Fruit fly (Drosophila melanogaster): ENCODE data around the gene Es2.

Gene Es2

DNA sequence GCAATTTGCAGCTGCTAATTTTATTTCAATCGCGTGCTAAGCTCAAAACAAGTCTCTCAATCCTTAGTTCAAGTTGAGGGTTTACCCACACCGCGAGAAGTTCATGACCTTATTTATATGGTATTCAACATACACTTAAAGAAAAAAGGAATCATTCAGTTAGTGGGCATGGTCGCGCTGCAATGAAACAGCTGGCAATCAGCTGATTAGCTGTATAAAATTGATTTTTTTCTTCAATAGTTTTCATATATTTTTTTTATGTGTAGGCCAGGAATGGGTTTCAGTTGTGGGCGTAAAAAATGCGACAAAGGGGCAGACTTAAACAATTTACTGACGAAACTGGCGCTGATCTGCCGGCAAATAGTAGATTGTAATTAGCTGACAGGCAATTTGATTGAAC is 37.9 kb downstream of the Es2 start (continued):
- no peak; the same call in 1 of the 2 replicates for TF ChIP-seq vvl (GFP tag; IDR thresholded peaks at IDR 0.05)
- no peak for TF ChIP-seq D (optimal IDR thresholded peaks at IDR 0.05)
- TF ChIP-seq D (GFP tag; optimal IDR thresholded peaks at IDR 0.05), result no peak
- TF ChIP-seq PHDP (tag; optimal IDR thresholded peaks at IDR 0.05), result no peak
- TF ChIP-seq CG3407 (GFP tag; optimal IDR thresholded peaks at IDR 0.05), result no peak
- TF ChIP-seq Fer3 (tag; optimal IDR thresholded peaks at IDR 0.05), result no peak
- TF ChIP-seq dpn (GFP tag; optimal IDR thresholded peaks at IDR 0.05), result peak; percentile 7 to 9
- TF ChIP-seq Dek (tag; optimal IDR thresholded peaks at IDR 0.05), result no peak
- TF ChIP-seq hkb (optimal IDR thresholded peaks at IDR 0.05), result no peak
- TF ChIP-seq hkb (GFP tag; IDR thresholded peaks at IDR 0.05), result 0 out of 2 replicates have a peak, but pooled peaks have one; percentile 19
- TF ChIP-seq dysf (GFP tag; IDR thresholded peaks at IDR 0.05), result 0 out of 3 replicates have a peak, but pooled peaks have one; percentile 29
- TF ChIP-seq gem (tag; optimal IDR thresholded peaks at IDR 0.05), result peak; percentile 12
- TF ChIP-seq hb (GFP tag; IDR thresholded peaks at IDR 0.05; ENCODE audit: partially characterized antibody), result no peak
- no peak for TF ChIP-seq Bdp1 (GFP tag; optimal IDR thresholded peaks at IDR 0.05)
- TF ChIP-seq CG2120 (GFP tag; optimal IDR thresholded peaks at IDR 0.05), result peak; percentile 29
- TF ChIP-seq Dip3 (GFP tag; optimal IDR thresholded peaks at IDR 0.05), result no peak
- TF ChIP-seq Taf1 (GFP tag; IDR thresholded peaks at IDR 0.05), result no peak
- no peak for TF ChIP-seq hth (optimal IDR thresholded peaks at IDR 0.05)
- TF ChIP-seq kah (GFP tag; optimal IDR thresholded peaks at IDR 0.05), result no peak
- TF ChIP-seq dmrt99B (tag; optimal IDR thresholded peaks at IDR 0.05), result peak; percentile 14
- TF ChIP-seq Lpt (GFP tag; optimal IDR thresholded peaks at IDR 0.05), result no peak
- no peak for TF ChIP-seq Scr (GFP tag; IDR thresholded peaks at IDR 0.05; ENCODE audit: partially characterized antibody)
- no peak for TF ChIP-seq TFAM (GFP tag; optimal IDR thresholded peaks at IDR 0.05)
- no peak for TF ChIP-seq Dad (GFP tag; optimal IDR thresholded peaks at IDR 0.05)
- TF ChIP-seq CG13894 (tag; optimal IDR thresholded peaks at IDR 0.05), result no peak
- TF ChIP-seq bab2 (GFP tag; optimal IDR thresholded peaks at IDR 0.05), result peak; percentile 3
- no peak for TF ChIP-seq MESR4 (GFP tag; optimal IDR thresholded peaks at IDR 0.05)
- no peak for TF ChIP-seq sim (GFP tag; IDR thresholded peaks at IDR 0.05)
- TF ChIP-seq CG7786 (GFP tag; optimal IDR thresholded peaks at IDR 0.05), result peak; percentile 4
- no peak for TF ChIP-seq prd (optimal IDR thresholded peaks at IDR 0.05)
- peak; percentile 32; the same call in 1 of the 3 replicates for TF ChIP-seq prd (GFP tag; IDR thresholded peaks at IDR 0.05)
- TF ChIP-seq CG42726 (GFP tag; IDR thresholded peaks at IDR 0.05; ENCODE audit: partially characterized antibody), result no peak
- no peak for TF ChIP-seq wek (GFP tag; optimal IDR thresholded peaks at IDR 0.05)
- no peak for TF ChIP-seq tup (GFP tag; optimal IDR thresholded peaks at IDR 0.05)
- TF ChIP-seq CG4854 (GFP tag; optimal IDR thresholded peaks at IDR 0.05), result no peak
- no peak for TF ChIP-seq Ravus (GFP tag; IDR thresholded peaks at IDR 0.05)
- no peak for TF ChIP-seq ken (GFP tag; IDR thresholded peaks at IDR 0.05)
- no peak for TF ChIP-seq CG34224 (GFP tag; IDR thresholded peaks at IDR 0.05; ENCODE audit: partially characterized antibody)
- no peak for TF ChIP-seq CG1529 (GFP tag; optimal IDR thresholded peaks at IDR 0.05)
- no peak for TF ChIP-seq Jarid2 (GFP tag; optimal IDR thresholded peaks at IDR 0.05)
- TF ChIP-seq da (GFP tag; optimal IDR thresholded peaks at IDR 0.05), result no peak
- TF ChIP-seq kni (GFP tag; optimal IDR thresholded peaks at IDR 0.05), result no peak
- TF ChIP-seq CG12391 (tag; optimal IDR thresholded peaks at IDR 0.05), result no peak
- TF ChIP-seq Dref (GFP tag; IDR thresholded peaks at IDR 0.05), result no peak
- TF ChIP-seq insv (GFP tag; optimal IDR thresholded peaks at IDR 0.05), result no peak
- TF ChIP-seq CG13287 (GFP tag; IDR thresholded peaks at IDR 0.05; ENCODE audit: partially characterized antibody), result no peak
- peak; percentile 1 for TF ChIP-seq CG15269 (tag; optimal IDR thresholded peaks at IDR 0.05)
- no peak for TF ChIP-seq pho (GFP tag; optimal IDR thresholded peaks at IDR 0.05)
- no peak for TF ChIP-seq CG7556 (GFP tag; optimal IDR thresholded peaks at IDR 0.05)
- no peak for TF ChIP-seq Xrp1 (GFP tag; IDR thresholded peaks at IDR 0.05)
- no peak for TF ChIP-seq sna (GFP tag; IDR thresholded peaks at IDR 0.05; ENCODE audit: partially characterized antibody)
- peak; percentile 42; the same call in 1 of the 2 replicates for TF ChIP-seq CG14441 (GFP tag; IDR thresholded peaks at IDR 0.05)
